Worm (Caenorhabditis elegans): Measurements from ENCODE around the gene lgg-1.

DNA sequence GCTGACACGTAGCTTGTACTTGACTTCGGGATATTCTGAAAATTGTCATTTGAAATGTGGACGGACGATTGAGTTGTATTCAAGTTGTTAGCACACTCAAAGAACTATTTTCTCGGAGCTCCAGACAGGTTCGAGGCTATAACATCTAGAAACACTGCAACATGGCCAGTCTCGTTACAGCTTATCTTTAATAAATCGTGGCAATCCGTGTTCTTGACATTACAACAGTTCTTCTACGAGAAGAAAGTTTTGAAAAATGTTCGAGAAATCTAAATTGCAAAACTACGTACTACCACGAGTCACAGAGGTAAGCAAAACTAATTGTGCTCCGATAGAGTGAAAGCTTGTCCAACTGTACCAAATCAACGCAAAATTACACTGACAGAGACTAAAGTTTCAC, 25.4 kb downstream of the lgg-1 start:
- TF ChIP-seq mdl-1 (tag; optimal IDR thresholded peaks at IDR 0.05), result no peak
- TF ChIP-seq nhr-77 (tag; optimal IDR thresholded peaks at IDR 0.05), result no peak
- TF ChIP-seq nhr-12 (tag; optimal IDR thresholded peaks at IDR 0.05), result no peak
- TF ChIP-seq R02D3.7 (tag; optimal IDR thresholded peaks at IDR 0.05), result no peak

All from whole organism, L2 larva.